Fruit fly (Drosophila melanogaster) whole organism, embryonic: Measurements from ENCODE around the gene CG3434.

Experiments
- Asciz ChIP-seq: fragments of 200-800 bp; sonication (Bioruptor generic); optimal IDR thresholded peaks from 2 replicates; lab custom pipeline; 2017; ENCODE audit warnings: missing biosample characterization, mild to moderate bottlenecking, missing genetic modification characterization, missing genetic modification reagents
- Atf6 ChIP-seq: fragments of 200-800 bp; sonication (Bioruptor generic); IDR thresholded peaks from 2 replicates; pipeline ENCODE4 v1.3.6; 2022; ENCODE audit warnings: missing biosample characterization, missing genetic modification characterization
- B-H2 ChIP-seq: fragments of 200-800 bp; sonication (Bioruptor generic); optimal IDR thresholded peaks from 2 replicates; lab custom pipeline; 2018; ENCODE audit warnings: missing biosample characterization, mild to moderate bottlenecking, missing genetic modification characterization
- Blimp-1 ChIP-seq: fragments of 200-800 bp; sonication (Bioruptor generic); optimal IDR thresholded peaks from 3 replicates; lab custom pipeline; 2018; ENCODE audit warnings: missing biosample characterization, missing genetic modification characterization, mild to moderate bottlenecking, moderate library complexity, missing genetic modification reagents
- BtbVII ChIP-seq: fragments of 200-800 bp; sonication (Bioruptor generic); optimal IDR thresholded peaks from 3 replicates; lab custom pipeline; 2017; ENCODE audit warnings: missing biosample characterization, mild to moderate bottlenecking, missing genetic modification characterization
- Bteb2 ChIP-seq: fragments of 200-800 bp; sonication (Bioruptor generic); optimal IDR thresholded peaks from 2 replicates; lab custom pipeline; 2016; ENCODE audit warnings: missing biosample characterization, missing genetic modification characterization
- CG10321 ChIP-seq: fragments of 200-800 bp; sonication (Bioruptor generic); IDR thresholded peaks from 2 replicates; pipeline ENCODE4 v1.3.6; 2022; ENCODE audit warnings: missing biosample characterization, missing genetic modification characterization
- CG10543 ChIP-seq: fragments of 200-800 bp; sonication (Bioruptor generic); optimal IDR thresholded peaks from 3 replicates; lab custom pipeline; 2017; ENCODE audit warnings: missing biosample characterization, mild to moderate bottlenecking, missing genetic modification characterization, moderate library complexity
- CG10959 ChIP-seq: fragments of 200-800 bp; sonication (Bioruptor generic); IDR thresholded peaks from 2 replicates; pipeline ENCODE4 v1.3.6; 2022; ENCODE audit warnings: missing biosample characterization, missing genetic modification characterization
- CG12659 ChIP-seq: fragments of 200-800 bp; sonication (Bioruptor generic); optimal IDR thresholded peaks from 3 replicates; lab custom pipeline; 2017; ENCODE audit warnings: mild to moderate bottlenecking, missing biosample characterization, missing genetic modification reagents, missing genetic modification characterization
- CG14014 ChIP-seq: fragments of 200-800 bp; sonication (Bioruptor generic); IDR thresholded peaks from 2 replicates; pipeline ENCODE4 v1.3.6; 2022; ENCODE audit warnings: missing biosample characterization, missing genetic modification characterization
- CG16815 ChIP-seq: fragments of 200-800 bp; sonication (Bioruptor generic); optimal IDR thresholded peaks from 3 replicates; lab custom pipeline; 2017; ENCODE audit warnings: missing biosample characterization, mild to moderate bottlenecking, missing genetic modification characterization
- CG18764 ChIP-seq: fragments of 200-800 bp; sonication (Bioruptor generic); optimal IDR thresholded peaks from 3 replicates; lab custom pipeline; 2016; ENCODE audit warnings: missing biosample characterization, missing genetic modification characterization
- CG30020 ChIP-seq: fragments of 200-800 bp; optimal IDR thresholded peaks from 2 replicates; lab custom pipeline; 2019; ENCODE audit warnings: missing biosample characterization, mild to moderate bottlenecking, missing genetic modification characterization, moderate library complexity
- CG31224 ChIP-seq: fragments of 200-800 bp; sonication (Bioruptor generic); IDR thresholded peaks from 2 replicates; pipeline ENCODE4 v1.3.6; 2022; ENCODE audit warnings: missing biosample characterization, missing genetic modification characterization
- CG34376 ChIP-seq: fragments of 200-800 bp; sonication (Bioruptor generic); optimal IDR thresholded peaks from 2 replicates; lab custom pipeline; 2018; ENCODE audit warnings: missing biosample characterization, mild to moderate bottlenecking, missing genetic modification characterization
- CG6175 ChIP-seq: fragments of 200-800 bp; sonication (Bioruptor generic); IDR thresholded peaks from 3 replicates; pipeline ENCODE4 v1.3.6; 2022; ENCODE audit warnings: missing biosample characterization, missing genetic modification characterization
- CG8281 ChIP-seq: fragments of 200-800 bp; sonication (Bioruptor generic); optimal IDR thresholded peaks from 2 replicates; lab custom pipeline; 2018; ENCODE audit warnings: missing biosample characterization, mild to moderate bottlenecking, missing genetic modification characterization, moderate library complexity
- CG8290 ChIP-seq, 3 experiments: fragments of 200-800 bp; sonication (Bioruptor generic); optimal IDR thresholded peaks; 2 replicates each; lab custom pipeline; 2016 to 2019; ENCODE audit warnings: missing biosample characterization in 3 of 3, missing genetic modification characterization in 3 of 3, mild to moderate bottlenecking in 2 of 3, moderate library complexity in 1 of 3
- CG8944 ChIP-seq: fragments of 200-800 bp; sonication (Bioruptor generic); optimal IDR thresholded peaks from 3 replicates; lab custom pipeline; 2016; ENCODE audit warnings: missing biosample characterization, missing genetic modification characterization
- D19A ChIP-seq: fragments of 200-800 bp; optimal IDR thresholded peaks from 3 replicates; lab custom pipeline; 2019; ENCODE audit warnings: missing biosample characterization, mild to moderate bottlenecking, missing genetic modification characterization, moderate library complexity
- E2f2 ChIP-seq: fragments of 200-800 bp; sonication (Bioruptor generic); IDR thresholded peaks from 2 replicates; pipeline ENCODE4 v1.3.6; 2022; ENCODE audit warnings: missing biosample characterization, missing genetic modification characterization
- Fer3 ChIP-seq: fragments of 200-800 bp; sonication (Bioruptor generic); optimal IDR thresholded peaks from 2 replicates; lab custom pipeline; 2018; ENCODE audit warnings: missing biosample characterization, mild to moderate bottlenecking, missing genetic modification characterization, moderate library complexity
- GATAe ChIP-seq: fragments of 200-800 bp; sonication (Bioruptor generic); conservative IDR thresholded peaks from 2 replicates; pipeline ENCODE4 v1.3.6; 2022; ENCODE audit warnings: missing biosample characterization, missing genetic modification characterization
- HmgD ChIP-seq: fragments of 200-800 bp; sonication (Bioruptor generic); optimal IDR thresholded peaks from 3 replicates; lab custom pipeline; 2016; ENCODE audit warnings: missing biosample characterization, missing genetic modification characterization
- PHDP ChIP-seq: fragments of 200-800 bp; sonication (Bioruptor generic); optimal IDR thresholded peaks from 3 replicates; lab custom pipeline; 2018; ENCODE audit warnings: missing biosample characterization, mild to moderate bottlenecking, missing genetic modification characterization, moderate library complexity
- Sox100B ChIP-seq: fragments of 200-800 bp; sonication (Bioruptor generic); optimal IDR thresholded peaks from 3 replicates; lab custom pipeline; 2018; ENCODE audit warnings: missing biosample characterization, mild to moderate bottlenecking, missing genetic modification characterization
- YL-1 ChIP-seq: fragments of 200-800 bp; sonication (Bioruptor generic); optimal IDR thresholded peaks from 3 replicates; lab custom pipeline; 2017; ENCODE audit warnings: missing biosample characterization, mild to moderate bottlenecking, missing genetic modification characterization
- ase ChIP-seq: fragments of 200-800 bp; sonication (Bioruptor generic); IDR thresholded peaks from 3 replicates; pipeline ENCODE4 v1.3.6; 2022; ENCODE audit warnings: missing biosample characterization, missing genetic modification characterization
- bcd ChIP-seq: fragments of 200-800 bp; sonication (Bioruptor generic); optimal IDR thresholded peaks from 2 replicates; lab custom pipeline; 2017; ENCODE audit warnings: missing biosample characterization, mild to moderate bottlenecking, missing genetic modification characterization
- cad ChIP-seq: fragments of >200 bp; optimal IDR thresholded peaks from 2 replicates; lab custom pipeline; 2017; ENCODE audit warnings: missing biosample characterization, missing genetic modification characterization
- chn ChIP-seq: fragments of 200-800 bp; sonication (Bioruptor generic); optimal IDR thresholded peaks from 2 replicates; lab custom pipeline; 2016; ENCODE audit warnings: missing biosample characterization, missing genetic modification characterization
- ci ChIP-seq: fragments of 200-800 bp; sonication (Bioruptor generic); IDR thresholded peaks from 3 replicates; pipeline ENCODE4 v1.3.6; 2022; ENCODE audit warnings: missing biosample characterization, missing genetic modification characterization
- crol ChIP-seq: fragments of 200-800 bp; sonication (Bioruptor generic); IDR thresholded peaks from 2 replicates; pipeline ENCODE4 v1.3.6; 2022; ENCODE audit warnings: missing biosample characterization, missing genetic modification characterization
- dmrt11E ChIP-seq: fragments of 200-800 bp; sonication (Bioruptor generic); optimal IDR thresholded peaks from 3 replicates; lab custom pipeline; 2018; ENCODE audit warnings: missing biosample characterization, mild to moderate bottlenecking, missing genetic modification characterization, moderate library complexity
- eve ChIP-seq, 2 experiments: fragments of >200 bp; optimal IDR thresholded peaks; 2 replicates each; lab custom pipeline; 2017; ENCODE audit warnings: missing biosample characterization in 2 of 2, missing genetic modification characterization in 2 of 2
- hbn ChIP-seq: fragments of 200-800 bp; sonication (Bioruptor generic); IDR thresholded peaks from 2 replicates; pipeline ENCODE4 v1.3.6; 2022; ENCODE audit warnings: missing biosample characterization, missing genetic modification characterization; ENCODE audit not compliant: partially characterized antibody
- insv ChIP-seq, 2 experiments: fragments of 200-800 bp; sonication (Bioruptor generic); optimal IDR thresholded peaks; 3 replicates each; lab custom pipeline; 2016 to 2018; ENCODE audit warnings: missing biosample characterization in 2 of 2, missing genetic modification characterization in 2 of 2
- lbe ChIP-seq: fragments of 200-800 bp; sonication (Bioruptor generic); optimal IDR thresholded peaks from 2 replicates; lab custom pipeline; 2016; ENCODE audit warnings: missing biosample characterization, mild to moderate bottlenecking, missing genetic modification characterization
- luna ChIP-seq: fragments of 200-800 bp; sonication (Bioruptor generic); optimal IDR thresholded peaks from 2 replicates; lab custom pipeline; 2016; ENCODE audit warnings: missing biosample characterization, missing genetic modification characterization
- maf-S ChIP-seq: fragments of 200-800 bp; sonication (Bioruptor generic); optimal IDR thresholded peaks from 2 replicates; lab custom pipeline; 2016; ENCODE audit warnings: missing biosample characterization, missing genetic modification characterization
- mam ChIP-seq: fragments of 200-800 bp; sonication (Bioruptor generic); optimal IDR thresholded peaks from 3 replicates; lab custom pipeline; 2016; ENCODE audit warnings: missing biosample characterization, missing genetic modification characterization
- mirr ChIP-seq: fragments of 200-800 bp; sonication (Bioruptor generic); optimal IDR thresholded peaks from 3 replicates; lab custom pipeline; 2018; ENCODE audit warnings: missing biosample characterization, mild to moderate bottlenecking, missing genetic modification characterization
- row ChIP-seq: fragments of 200-800 bp; sonication (Bioruptor generic); IDR thresholded peaks from 3 replicates; pipeline ENCODE4 v1.3.6; 2022; ENCODE audit warnings: missing biosample characterization, missing genetic modification characterization
- sens-2 ChIP-seq: fragments of 200-800 bp; sonication (Bioruptor generic); IDR thresholded peaks from 2 replicates; pipeline ENCODE4 v1.3.6; 2022; ENCODE audit warnings: missing biosample characterization, missing genetic modification characterization
- sna ChIP-seq: fragments of 200-800 bp; sonication (Bioruptor generic); IDR thresholded peaks from 2 replicates; pipeline ENCODE4 v1.3.6; 2022; ENCODE audit warnings: missing biosample characterization, missing genetic modification characterization; ENCODE audit not compliant: partially characterized antibody
- stc ChIP-seq: fragments of 200-800 bp; sonication (Bioruptor generic); IDR thresholded peaks from 2 replicates; pipeline ENCODE4 v1.3.6; 2022; ENCODE audit warnings: missing biosample characterization, missing genetic modification characterization
- sug ChIP-seq: fragments of 200-800 bp; optimal IDR thresholded peaks from 2 replicates; lab custom pipeline; 2019; ENCODE audit warnings: missing biosample characterization, mild to moderate bottlenecking, missing genetic modification characterization, moderate library complexity
- tgo ChIP-seq: fragments of 200-800 bp; sonication (Bioruptor generic); IDR thresholded peaks from 3 replicates; pipeline ENCODE4 v1.3.6; 2022; ENCODE audit warnings: missing biosample characterization, missing genetic modification characterization
- vnd ChIP-seq: fragments of 200-800 bp; sonication (Bioruptor generic); IDR thresholded peaks from 3 replicates; pipeline ENCODE4 v1.3.6; 2022; ENCODE audit warnings: missing biosample characterization, missing genetic modification characterization; ENCODE audit not compliant: partially characterized antibody
- vvl ChIP-seq: fragments of 200-800 bp; sonication (Bioruptor generic); IDR thresholded peaks from 2 replicates; pipeline ENCODE4 v1.3.6; 2022; ENCODE audit warnings: missing biosample characterization, missing genetic modification characterization

Gene CG3434

dm6 chr3L:9447239-9447777 lies 13.3 kb downstream of the CG3434 start (continued):
- TF ChIP-seq Sox100B (GFP tag; lab: Kevin White, UChicago) (no peak), ci (GFP tag; lab: Robert Waterston, UW) (no peak), YL-1 (GFP tag; lab: Kevin White, UChicago) (peak; percentile 4), Fer3 (peak; percentile 12), luna (GFP tag; lab: Kevin White, UChicago) (no peak), PHDP (tag; lab: Kevin White, UChicago) (no peak), CG10321 (no peak), CG6175 (GFP tag; lab: Robert Waterston, UW) (peak; percentile 54; the same call in 1 of the 3 replicates), vnd (no peak), dmrt11E (tag; lab: Kevin White, UChicago) (no peak), CG34376 (GFP tag; lab: Kevin White, UChicago) (peak; percentile 79), CG10959 (GFP tag; lab: Robert Waterston, UW) (peak; percentile 84), CG8281 (tag; lab: Kevin White, UChicago) (peak; percentile 48), CG16815 (GFP tag; lab: Kevin White, UChicago) (no peak), vvl (GFP tag; lab: Robert Waterston, UW) (peak; percentile 55; the same call in 1 of the 2 replicates), CG30020 (tag; lab: Kevin White, UChicago) (no peak), maf-S (GFP tag; lab: Kevin White, UChicago) (no peak), mirr (GFP tag; lab: Kevin White, UChicago) (peak; percentile 89), Bteb2 (GFP tag; lab: Kevin White, UChicago) (no peak), CG8290 (GFP tag; optimal IDR thresholded peaks at IDR 0.05; lab: Kevin White, UChicago) (no peak), CG8290 (tag; optimal IDR thresholded peaks at IDR 0.05; lab: Kevin White, UChicago) (peak in 1 of 2 experiments; percentile 20), crol (GFP tag; lab: Robert Waterston, UW) (peak; percentile 56; the same call in 1 of the 2 replicates), lbe (no peak), insv (GFP tag; optimal IDR thresholded peaks at IDR 0.05; lab: Kevin White, UChicago) (peak; percentile 97 to 100), bcd (GFP tag; lab: Kevin White, UChicago) (no peak), sna (GFP tag; lab: Robert Waterston, UW) (0 out of 2 replicates have a peak, but pooled peaks have one; percentile 10), GATAe (GFP tag; lab: Robert Waterston, UW) (peak; percentile 79; the same call in 1 of the 2 replicates), CG12659 (no peak), row (0 out of 3 replicates have a peak, but pooled peaks have one; percentile 13), cad (peak; percentile 23), sug (tag; lab: Kevin White, UChicago) (peak; percentile 49)

DNA sequence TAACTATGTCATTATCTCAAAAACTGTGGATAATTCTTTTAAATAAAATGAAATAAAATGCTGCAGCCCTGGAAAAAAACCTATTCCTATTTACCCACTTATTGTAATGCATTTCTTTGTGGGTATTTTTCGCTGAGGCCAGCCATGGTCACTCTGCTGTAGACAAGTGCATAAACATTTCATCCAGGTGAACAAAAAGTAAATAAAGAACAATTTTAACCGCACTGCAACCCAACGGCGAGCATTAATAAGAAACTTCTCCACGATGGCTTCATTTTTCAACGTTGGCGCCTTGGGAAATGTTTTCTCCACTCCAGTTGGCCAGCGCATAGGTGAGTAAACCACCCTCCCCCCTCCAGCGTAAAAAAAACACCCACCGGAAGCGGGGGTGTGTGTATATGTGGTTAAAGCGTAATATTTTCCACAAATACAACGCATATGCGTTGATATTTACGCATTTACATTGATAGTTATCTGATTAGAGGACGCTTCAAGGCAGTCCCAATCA lies 13.8 kb downstream of the CG3434 start, which contains the start of gene CG3529:
Gene CG3529, plus strand, starts transcription at position 134 of the 508 bp plus-strand sequence.
- TF ChIP-seq ase (GFP tag; lab: Robert Waterston, UW) (no peak), CG18764 (GFP tag; lab: Kevin White, UChicago) (no peak), HmgD (GFP tag; lab: Kevin White, UChicago) (peak; percentile 19), BtbVII (no peak), Atf6 (no peak), CG14014 (no peak), E2f2 (GFP tag; lab: Robert Waterston, UW) (peak; percentile 36), Blimp-1 (peak; percentile 26), Asciz (GFP tag; lab: Kevin White, UChicago) (peak; percentile 37), chn (GFP tag; lab: Kevin White, UChicago) (peak; percentile 79), hbn (GFP tag; lab: Robert Waterston, UW) (no peak), mam (GFP tag; lab: Kevin White, UChicago) (peak; percentile 14), eve (GFP tag; optimal IDR thresholded peaks at IDR 0.05; lab: Kevin White, UChicago) (no peak), B-H2 (peak; percentile 64), sens-2 (GFP tag; lab: Robert Waterston, UW) (no peak), D19A (tag; lab: Kevin White, UChicago) (peak; percentile 44), stc (GFP tag; lab: Robert Waterston, UW) (no peak), CG8944 (GFP tag; lab: Kevin White, UChicago) (peak; percentile 10), CG31224 (GFP tag; lab: Robert Waterston, UW) (no peak), tgo (no peak), CG10543 (GFP tag; lab: Kevin White, UChicago) (no peak)
